Fruit fly (Drosophila melanogaster): ENCODE measurements around the gene CG8032.

The CG8032 gene

DNA sequence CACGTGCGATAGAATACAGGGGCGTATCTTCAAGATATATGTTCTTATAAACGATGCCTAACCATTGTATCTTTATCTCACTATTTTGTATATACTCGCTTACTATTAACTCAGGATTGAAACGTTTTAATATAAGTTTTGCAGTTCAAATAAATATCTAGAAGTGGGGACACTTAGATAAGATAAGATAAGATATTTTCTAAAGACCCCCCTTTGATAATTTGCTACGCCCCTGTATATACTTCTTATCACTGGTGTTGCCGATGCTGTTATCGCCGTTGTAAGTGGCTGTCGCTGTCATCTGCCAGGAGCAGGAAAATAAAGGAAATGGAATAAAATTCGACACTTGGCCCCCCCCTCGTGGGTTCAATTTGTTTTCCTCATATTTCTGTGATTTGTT lies 47.8 kb upstream of the CG8032 start (continued):
- TF ChIP-seq CG12104 (GFP tag; optimal IDR thresholded peaks at IDR 0.05) (no peak), Lpt (GFP tag; optimal IDR thresholded peaks at IDR 0.05) (no peak), CG14050 (GFP tag; IDR thresholded peaks at IDR 0.05) (no peak), CG12659 (GFP tag; optimal IDR thresholded peaks at IDR 0.05) (no peak), Gug (GFP tag; IDR thresholded peaks at IDR 0.05) (no peak), H2.0 (GFP tag; IDR thresholded peaks at IDR 0.05) (no peak), CG14441 (GFP tag; IDR thresholded peaks at IDR 0.05) (0 out of 2 replicates have a peak, but pooled peaks have one; percentile 26), ewg (GFP tag; optimal IDR thresholded peaks at IDR 0.05) (no peak), CG7786 (GFP tag; optimal IDR thresholded peaks at IDR 0.05) (no peak), CG1832 (GFP tag; optimal IDR thresholded peaks at IDR 0.05) (no peak)

DNA sequence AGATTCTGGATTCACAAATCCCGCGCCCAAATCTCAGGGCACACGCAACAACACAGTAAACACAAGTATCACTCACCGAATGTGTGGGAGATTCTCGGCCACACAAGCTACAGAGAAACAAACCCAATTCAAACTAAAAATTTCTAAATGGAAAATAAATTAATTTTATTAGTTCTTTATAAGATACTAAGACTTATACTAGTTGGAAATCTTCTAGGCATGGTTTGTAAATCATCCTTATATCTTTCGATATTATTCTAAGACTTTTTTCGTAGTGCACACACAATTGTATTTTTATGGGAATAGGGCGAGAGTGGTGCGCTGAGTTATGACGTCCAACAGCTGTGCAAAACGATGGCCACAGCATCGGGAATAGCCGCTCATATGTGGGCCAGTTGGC lies 44.8 kb upstream of the CG8032 start:
- peak; percentile 42; the same call in 2 of the 3 replicates for TF ChIP-seq tgo (GFP tag; IDR thresholded peaks at IDR 0.05)
- no peak for TF ChIP-seq cg (GFP tag; optimal IDR thresholded peaks at IDR 0.05)
- TF ChIP-seq CG5180 (GFP tag; optimal IDR thresholded peaks at IDR 0.05): no peak
- TF ChIP-seq vvl (GFP tag; IDR thresholded peaks at IDR 0.05): 0 out of 2 replicates have a peak, but pooled peaks have one; percentile 11
- TF ChIP-seq CG6765 (GFP tag; optimal IDR thresholded peaks at IDR 0.05): no peak
- no peak for TF ChIP-seq CG18476 (GFP tag; optimal IDR thresholded peaks at IDR 0.05)
- peak; percentile 51 for TF ChIP-seq Ptx1 (GFP tag; IDR thresholded peaks at IDR 0.05)
- no peak for TF ChIP-seq CG7928 (GFP tag; optimal IDR thresholded peaks at IDR 0.05)
- no peak for TF ChIP-seq pan (optimal IDR thresholded peaks at IDR 0.05)
- TF ChIP-seq pan (GFP tag; optimal IDR thresholded peaks at IDR 0.05 in 1 of 2, IDR thresholded peaks at IDR 0.05 in 1 of 2): peak in 1 of 2 experiments; percentile 32
- peak; percentile 14 for TF ChIP-seq Sox102F (GFP tag; optimal IDR thresholded peaks at IDR 0.05)
- no peak for TF ChIP-seq disco-r (GFP tag; optimal IDR thresholded peaks at IDR 0.05)
- no peak for TF ChIP-seq CG8944 (GFP tag; optimal IDR thresholded peaks at IDR 0.05)
- TF ChIP-seq CG13894 (tag; optimal IDR thresholded peaks at IDR 0.05): peak; percentile 19
- TF ChIP-seq CG13775 (GFP tag; optimal IDR thresholded peaks at IDR 0.05): no peak
- no peak for TF ChIP-seq CG10565 (GFP tag; optimal IDR thresholded peaks at IDR 0.05)
- no peak for TF ChIP-seq Nf-YA (GFP tag; IDR thresholded peaks at IDR 0.05)
- peak; percentile 42 for TF ChIP-seq lab (GFP tag; optimal IDR thresholded peaks at IDR 0.05)
- TF ChIP-seq Sry-δ (GFP tag; optimal IDR thresholded peaks at IDR 0.05): no peak
- TF ChIP-seq ken (GFP tag; IDR thresholded peaks at IDR 0.05): no peak
- no peak for TF ChIP-seq phol (tag; optimal IDR thresholded peaks at IDR 0.05)
- TF ChIP-seq gem (tag; optimal IDR thresholded peaks at IDR 0.05): peak; percentile 18
- peak; percentile 55 for TF ChIP-seq CG2678 (tag; optimal IDR thresholded peaks at IDR 0.05)
- TF ChIP-seq danr (GFP tag; IDR thresholded peaks at IDR 0.05): no peak
- no peak for TF ChIP-seq prd (optimal IDR thresholded peaks at IDR 0.05)
- TF ChIP-seq prd (GFP tag; IDR thresholded peaks at IDR 0.05): peak; percentile 34; the same call in 1 of the 3 replicates
- TF ChIP-seq sens (GFP tag): peak; percentile 43
- 0 out of 3 replicates have a peak, but pooled peaks have one; percentile 40 for TF ChIP-seq zfh1 (GFP tag; IDR thresholded peaks at IDR 0.05)
- no peak for TF ChIP-seq CG10979 (tag; optimal IDR thresholded peaks at IDR 0.05)
- TF ChIP-seq CoRest (tag; optimal IDR thresholded peaks at IDR 0.05): peak; percentile 2
- peak; percentile 11 for TF ChIP-seq nau (GFP tag; optimal IDR thresholded peaks at IDR 0.05)
- no peak for TF ChIP-seq gce (GFP tag; IDR thresholded peaks at IDR 0.05)
- no peak for TF ChIP-seq CG6689 (GFP tag; IDR thresholded peaks at IDR 0.05)
- peak; percentile 42 for TF ChIP-seq CG11504 (tag; optimal IDR thresholded peaks at IDR 0.05)
- TF ChIP-seq eve (GFP tag; optimal IDR thresholded peaks at IDR 0.05): no peak
- TF ChIP-seq en (GFP tag; optimal IDR thresholded peaks at IDR 0.05): no peak
- peak; percentile 34 for TF ChIP-seq dmrt99B (tag; optimal IDR thresholded peaks at IDR 0.05)
- TF ChIP-seq vnd (GFP tag; IDR thresholded peaks at IDR 0.05; ENCODE audit: partially characterized antibody): no peak
- peak; percentile 14 for TF ChIP-seq nmo (GFP tag; optimal IDR thresholded peaks at IDR 0.05)
- no peak for TF ChIP-seq hkb (optimal IDR thresholded peaks at IDR 0.05)
- peak; percentile 50 for TF ChIP-seq hkb (GFP tag; IDR thresholded peaks at IDR 0.05)
